Fruit fly (Drosophila melanogaster) whole organism, prepupa: ENCODE results near the gene CG9855.

Experiments used
- Blimp-1 ChIP-seq: fragments of 200-800 bp; sonication (Bioruptor generic); optimal IDR thresholded peaks from 3 replicates; lab custom pipeline; 2017; ENCODE audit warnings: missing biosample characterization, missing genetic modification characterization, mild to moderate bottlenecking, moderate library complexity, missing genetic modification reagents
- CG16779 ChIP-seq: fragments of 200-800 bp; sonication (Bioruptor generic); optimal IDR thresholded peaks from 3 replicates; lab custom pipeline; 2017; ENCODE audit warnings: missing biosample characterization, mild to moderate bottlenecking, missing genetic modification characterization
- Sox102F ChIP-seq: fragments of 200-800 bp; sonication (Bioruptor generic); optimal IDR thresholded peaks from 2 replicates; lab custom pipeline; 2016; ENCODE audit warnings: missing biosample characterization, mild to moderate bottlenecking, missing genetic modification characterization

DNA sequence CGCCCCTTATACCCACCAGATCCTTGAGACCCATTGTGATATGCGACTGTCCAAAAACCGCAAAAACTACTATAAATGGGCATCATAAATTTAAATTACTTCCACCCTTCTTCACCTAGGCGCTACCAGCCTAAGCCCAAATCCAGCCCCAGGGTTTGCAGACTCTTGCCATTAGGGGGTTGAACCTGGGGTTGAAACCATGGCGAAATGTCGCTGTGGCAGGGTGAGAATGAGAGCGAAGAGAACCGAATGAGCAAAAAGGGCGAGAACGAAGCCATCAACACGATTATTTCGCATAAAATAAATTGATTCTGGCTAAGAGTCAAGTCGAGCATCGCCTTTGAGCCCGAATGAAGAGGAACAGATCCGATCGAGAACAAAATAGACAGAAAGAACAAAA is 44.1 kb downstream of the CG9855 start:
- TF ChIP-seq CG16779 (tag; lab: Kevin White, UChicago), result no peak
- TF ChIP-seq Blimp-1, result no peak
- TF ChIP-seq Sox102F (GFP tag; lab: Kevin White, UChicago), result no peak
